Worm (Caenorhabditis elegans) whole organism, early embryonic: ENCODE results near the gene pcp-1.

Experiments
- ama-1 ChIP-seq: fragments of 150-350 bp; optimal IDR thresholded peaks from 2 replicates; lab custom pipeline; 2014
- ceh-13 ChIP-seq: fragments of 200-800 bp; sonication (Bioruptor generic); optimal IDR thresholded peaks from 2 replicates; lab custom pipeline; 2018; ENCODE audit warnings: mild to moderate bottlenecking, missing genetic modification characterization, missing compliant biosample characterization
- ceh-36 ChIP-seq: sonication (generic microtip); optimal IDR thresholded peaks from 2 replicates; lab custom pipeline; 2016; ENCODE audit warnings: missing genetic modification characterization, inconsistent platforms, missing compliant biosample characterization
- ets-7 ChIP-seq: sonication (generic microtip); optimal IDR thresholded peaks from 2 replicates; lab custom pipeline; 2016; ENCODE audit warnings: missing genotype, missing genetic modification characterization, missing compliant biosample characterization
- flt-1 ChIP-seq: fragments of 200-800 bp; sonication (Bioruptor generic); IDR thresholded peaks from 2 replicates; pipeline ENCODE4 v1.3.6; 2022; ENCODE audit warnings: missing genetic modification characterization, missing compliant biosample characterization
- scrt-1 ChIP-seq: fragments of 200-800 bp; sonication (Bioruptor generic); IDR thresholded peaks from 2 replicates; pipeline ENCODE4 v1.3.6; 2022; ENCODE audit warnings: missing genetic modification characterization, missing compliant biosample characterization

DNA sequence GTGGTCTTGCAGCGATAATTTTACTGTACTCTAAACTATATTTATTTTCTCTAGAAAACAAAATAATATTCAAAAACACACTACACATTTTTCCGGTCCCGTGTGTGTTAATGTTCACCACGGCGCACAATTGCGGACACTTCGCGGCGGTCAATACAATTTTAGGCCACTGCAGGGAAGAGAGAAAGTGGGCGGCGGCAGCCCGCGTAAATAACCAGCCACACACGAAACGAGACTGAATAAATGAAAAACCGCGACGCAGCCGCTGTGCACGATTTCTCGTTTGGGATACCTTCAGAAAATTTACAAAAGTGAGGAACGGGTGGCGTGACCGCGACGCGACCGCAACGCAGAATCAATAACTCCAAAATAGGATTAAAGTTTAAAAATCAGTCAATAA lies 47.8 kb upstream of the pcp-1 start:
- no peak for TF ChIP-seq ets-7 (tag; lab: Kevin White, UChicago)
- peak; percentile 39 for TF ChIP-seq ceh-36 (tag; lab: Kevin White, UChicago)
- no peak for TF ChIP-seq ama-1 (lab: Kevin White, UChicago)
- TF ChIP-seq scrt-1 (GFP tag; lab: Robert Waterston, UW), result 0 out of 2 replicates have a peak, but pooled peaks have one; percentile 37
- no peak for TF ChIP-seq flt-1 (GFP tag; lab: Robert Waterston, UW)
- TF ChIP-seq ceh-13 (GFP tag; lab: Kevin White, UChicago), result no peak
